Worm (Caenorhabditis elegans) whole organism, mixed stage, embryonic: Measurements from ENCODE around the gene dct-7.

Source experiments
- M03D4.4 ChIP-seq: sonication (generic microtip); optimal IDR thresholded peaks from 2 replicates; lab custom pipeline; 2017; ENCODE audit warnings: mild to moderate bottlenecking, missing genetic modification characterization, missing compliant biosample characterization
- bed-3 ChIP-seq: fragments of 200-800 bp; sonication (Bioruptor generic); optimal IDR thresholded peaks from 3 replicates; lab custom pipeline; 2018; ENCODE audit warnings: mild to moderate bottlenecking, missing genetic modification characterization, moderate library complexity, missing compliant biosample characterization
- blmp-1 ChIP-seq: fragments of 150-350 bp; optimal IDR thresholded peaks from 2 replicates; lab custom pipeline; 2014; ENCODE audit warnings: missing biosample characterization, missing genetic modification characterization
- ceh-43 ChIP-seq: fragments of 200-800 bp; sonication (Bioruptor generic); optimal IDR thresholded peaks from 2 replicates; lab custom pipeline; 2018; ENCODE audit warnings: mild to moderate bottlenecking, missing genetic modification characterization, moderate library complexity, missing compliant biosample characterization
- ceh-83 ChIP-seq: fragments of 200-800 bp; sonication (Bioruptor generic); optimal IDR thresholded peaks from 2 replicates; lab custom pipeline; 2018; ENCODE audit warnings: mild to moderate bottlenecking, missing genetic modification characterization, missing compliant biosample characterization
- ces-1 ChIP-seq: fragments of 150-350 bp; optimal IDR thresholded peaks from 2 replicates; lab custom pipeline; 2014; ENCODE audit warnings: missing biosample characterization, missing genetic modification reagents, missing genetic modification characterization
- cnd-1 ChIP-seq: fragments of 200-800 bp; sonication (Bioruptor generic); optimal IDR thresholded peaks from 2 replicates; lab custom pipeline; 2018; ENCODE audit warnings: mild to moderate bottlenecking, missing genetic modification characterization, missing compliant biosample characterization
- drap-1 ChIP-seq: fragments of 200-800 bp; sonication (Bioruptor generic); optimal IDR thresholded peaks from 3 replicates; lab custom pipeline; 2018; ENCODE audit warnings: mild to moderate bottlenecking, missing genetic modification characterization, missing compliant biosample characterization
- elt-1 ChIP-seq: sonication (generic microtip); optimal IDR thresholded peaks from 2 replicates; lab custom pipeline; 2017; ENCODE audit warnings: missing genetic modification characterization, mild to moderate bottlenecking, missing compliant biosample characterization, antibody characterized with exemption, moderate library complexity, borderline replicate concordance; ENCODE audit not compliant: insufficient read depth
- elt-3 ChIP-seq: fragments of 150-350 bp; optimal IDR thresholded peaks from 2 replicates; lab custom pipeline; 2014; ENCODE audit warnings: missing biosample characterization, missing genetic modification characterization
- ham-2 ChIP-seq: fragments of 200-800 bp; sonication (Bioruptor generic); optimal IDR thresholded peaks from 2 replicates; lab custom pipeline; 2018; ENCODE audit warnings: mild to moderate bottlenecking, missing genetic modification characterization, missing compliant biosample characterization
- hlh-1 ChIP-seq: fragments of 150-350 bp; optimal IDR thresholded peaks from 2 replicates; lab custom pipeline; 2014; ENCODE audit warnings: missing biosample characterization, missing genetic modification reagents, missing genetic modification characterization
- lin-13 ChIP-seq: fragments of 150-350 bp; optimal IDR thresholded peaks from 2 replicates; lab custom pipeline; 2014; ENCODE audit warnings: missing biosample characterization, missing genetic modification characterization
- lin-32 ChIP-seq: fragments of 200-800 bp; sonication (Bioruptor generic); optimal IDR thresholded peaks from 2 replicates; lab custom pipeline; 2018; ENCODE audit warnings: mild to moderate bottlenecking, missing genetic modification characterization, missing compliant biosample characterization
- lsy-2 ChIP-seq: fragments of 150-350 bp; optimal IDR thresholded peaks from 2 replicates; lab custom pipeline; 2014; ENCODE audit warnings: missing biosample characterization, missing genetic modification characterization
- mab-5 ChIP-seq: fragments of 150-350 bp; optimal IDR thresholded peaks from 2 replicates; lab custom pipeline; 2014; ENCODE audit warnings: missing biosample characterization, missing genetic modification characterization
- mep-1 ChIP-seq: fragments of 150-350 bp; optimal IDR thresholded peaks from 2 replicates; lab custom pipeline; 2017; ENCODE audit warnings: missing biosample characterization, missing genetic modification reagents, missing genetic modification characterization, inconsistent platforms
- mls-2 ChIP-seq: sonication (generic microtip); optimal IDR thresholded peaks from 2 replicates; lab custom pipeline; 2016; ENCODE audit warnings: mild to moderate bottlenecking, missing genetic modification characterization, moderate library complexity, missing compliant biosample characterization
- nhr-12 ChIP-seq: fragments of 150-350 bp; optimal IDR thresholded peaks from 2 replicates; lab custom pipeline; 2014; ENCODE audit warnings: missing biosample characterization, missing genetic modification characterization
- nhr-2 ChIP-seq: fragments of 150-350 bp; optimal IDR thresholded peaks from 2 replicates; lab custom pipeline; 2014; ENCODE audit warnings: missing biosample characterization, missing genetic modification characterization
- nhr-237 ChIP-seq: fragments of 150-350 bp; optimal IDR thresholded peaks from 2 replicates; lab custom pipeline; 2014; ENCODE audit warnings: missing biosample characterization, missing genetic modification characterization
- nhr-28 ChIP-seq: fragments of 150-350 bp; optimal IDR thresholded peaks from 2 replicates; lab custom pipeline; 2014; ENCODE audit warnings: missing biosample characterization, missing genetic modification characterization
- nhr-76 ChIP-seq: sonication (generic microtip); optimal IDR thresholded peaks from 2 replicates; lab custom pipeline; 2017; ENCODE audit warnings: missing biosample characterization, missing genetic modification characterization
- pha-4 ChIP-seq: fragments of 150-350 bp; optimal IDR thresholded peaks from 2 replicates; lab custom pipeline; 2018; ENCODE audit warnings: missing biosample characterization, missing genetic modification reagents, missing genetic modification characterization
- snpc-4 ChIP-seq: fragments of 150-350 bp; optimal IDR thresholded peaks from 2 replicates; lab custom pipeline; 2014; ENCODE audit warnings: missing biosample characterization, missing genetic modification characterization
- sptf-1 ChIP-seq: sonication (generic microtip); optimal IDR thresholded peaks from 2 replicates; lab custom pipeline; 2017; ENCODE audit warnings: mild to moderate bottlenecking, missing genetic modification characterization, moderate library complexity, missing compliant biosample characterization
- tbx-8 ChIP-seq: fragments of 200-800 bp; sonication (Bioruptor generic); optimal IDR thresholded peaks from 2 replicates; lab custom pipeline; 2018; ENCODE audit warnings: mild to moderate bottlenecking, missing genetic modification characterization, moderate library complexity, missing compliant biosample characterization
- unc-39 ChIP-seq: fragments of 150-350 bp; optimal IDR thresholded peaks from 2 replicates; lab custom pipeline; 2014; ENCODE audit warnings: missing biosample characterization, missing genetic modification characterization
- unc-62 ChIP-seq: fragments of 150-350 bp; optimal IDR thresholded peaks from 2 replicates; lab custom pipeline; 2014; ENCODE audit warnings: missing biosample characterization, missing genetic modification reagents, missing genetic modification characterization
- zip-8 ChIP-seq: fragments of 150-350 bp; optimal IDR thresholded peaks from 2 replicates; lab custom pipeline; 2014; ENCODE audit warnings: missing biosample characterization, missing genetic modification characterization
- ztf-11 ChIP-seq: fragments of 150-350 bp; optimal IDR thresholded peaks from 2 replicates; lab custom pipeline; 2014; ENCODE audit warnings: missing biosample characterization, missing genetic modification characterization

dct-7 gene

ce11 chrIV:4298983-4299382 is 8.6 kb upstream of the dct-7 start, which contains the start of gene F15E6.9:
Gene F15E6.9, minus strand, starts transcription at chrIV:4299083.
- TF ChIP-seq nhr-76 (no peak), nhr-2 (tag; lab: Kevin White, UChicago) (no peak), hlh-1 (tag; lab: Kevin White, UChicago) (no peak), sptf-1 (tag; lab: Kevin White, UChicago) (no peak), nhr-237 (tag; lab: Kevin White, UChicago) (no peak), cnd-1 (no peak), unc-39 (no peak), mep-1 (tag; lab: Kevin White, UChicago) (no peak), zip-8 (tag; lab: Kevin White, UChicago) (no peak), ham-2 (GFP tag; lab: Kevin White, UChicago) (no peak), mab-5 (no peak), snpc-4 (no peak), M03D4.4 (tag; lab: Kevin White, UChicago) (no peak), ces-1 (GFP tag; lab: Kevin White, UChicago) (no peak)

- TF ChIP-seq lin-13 (tag; lab: Kevin White, UChicago) (no peak), unc-62 (no peak), ceh-83 (no peak), blmp-1 (no peak), ham-2 (GFP tag; lab: Kevin White, UChicago) (no peak), ztf-11 (tag; lab: Kevin White, UChicago) (no peak), elt-3 (tag; lab: Kevin White, UChicago) (no peak), mls-2 (tag; lab: Kevin White, UChicago) (no peak), M03D4.4 (tag; lab: Kevin White, UChicago) (no peak), tbx-8 (no peak), pha-4 (tag; lab: Kevin White, UChicago) (no peak)
Measured at ce11 chrIV:4294552-4294951, 4.2 kb upstream of the dct-7 start, which contains the start of gene F15E6.3. Gene F15E6.3, plus strand, starts transcription at chrIV:4294895.

- TF ChIP-seq mab-5 = no peak
- TF ChIP-seq nhr-2 (tag; lab: Kevin White, UChicago) = no peak
Measured at ce11 chrIV:4292569-4292968, 2.2 kb upstream of the dct-7 start, which contains the start of gene F15E6.10. Gene F15E6.10, plus strand, starts transcription at chrIV:4292869.

ce11 chrIV:4291174-4291573 is 802 bp upstream of the dct-7 start, which contains the start of gene F15E6.4:
Gene F15E6.4, plus strand, starts transcription at chrIV:4291474.
- TF ChIP-seq M03D4.4 (tag; lab: Kevin White, UChicago) = no peak
- no peak for TF ChIP-seq mab-5
- TF ChIP-seq nhr-237 (tag; lab: Kevin White, UChicago) = no peak
- no peak for TF ChIP-seq ceh-83
- TF ChIP-seq elt-1 (tag; lab: Kevin White, UChicago) = no peak
- TF ChIP-seq hlh-1 (tag; lab: Kevin White, UChicago) = no peak
- no peak for TF ChIP-seq nhr-12 (tag; lab: Kevin White, UChicago)

- TF ChIP-seq elt-3 (tag; lab: Kevin White, UChicago) (no peak), pha-4 (tag; lab: Kevin White, UChicago) (no peak), ces-1 (GFP tag; lab: Kevin White, UChicago) (no peak), snpc-4 (no peak), ceh-43 (GFP tag; lab: Kevin White, UChicago) (no peak), elt-1 (tag; lab: Kevin White, UChicago) (no peak), lin-13 (tag; lab: Kevin White, UChicago) (no peak), ztf-11 (tag; lab: Kevin White, UChicago) (no peak), bed-3 (GFP tag; lab: Kevin White, UChicago) (no peak), lsy-2 (no peak), nhr-76 (no peak), unc-62 (no peak), M03D4.4 (tag; lab: Kevin White, UChicago) (no peak), nhr-237 (tag; lab: Kevin White, UChicago) (no peak), nhr-2 (tag; lab: Kevin White, UChicago) (no peak)
Measured at ce11 chrIV:4289267-4289666, 1.1 kb downstream of the dct-7 start, which contains the start of gene F15E6.5. Gene F15E6.5, plus strand, starts transcription at chrIV:4289567.

ce11 chrIV:4288332-4288731 is 2.0 kb downstream of the dct-7 start, which contains the start of gene srv-4:
Gene srv-4, minus strand, starts transcription at chrIV:4288432.
- TF ChIP-seq unc-62 (no peak), M03D4.4 (tag; lab: Kevin White, UChicago) (no peak), ham-2 (GFP tag; lab: Kevin White, UChicago) (no peak), lin-32 (GFP tag; lab: Kevin White, UChicago) (no peak), nhr-2 (tag; lab: Kevin White, UChicago) (no peak), elt-1 (tag; lab: Kevin White, UChicago) (no peak), drap-1 (GFP tag; lab: Kevin White, UChicago) (no peak), nhr-28 (no peak), sptf-1 (tag; lab: Kevin White, UChicago) (no peak), blmp-1 (no peak), nhr-76 (no peak), ceh-83 (no peak), lsy-2 (no peak), snpc-4 (no peak), unc-39 (no peak), zip-8 (tag; lab: Kevin White, UChicago) (no peak), mls-2 (tag; lab: Kevin White, UChicago) (no peak), ztf-11 (tag; lab: Kevin White, UChicago) (no peak)
- TF ChIP-seq, all 35 proteins: peak for 0
